Fruit fly (Drosophila melanogaster): ENCODE data around the gene tos.
A peak's percentile ranks its signal among the peaks of the same experiment; 100 is the strongest.

The tos gene

DNA sequence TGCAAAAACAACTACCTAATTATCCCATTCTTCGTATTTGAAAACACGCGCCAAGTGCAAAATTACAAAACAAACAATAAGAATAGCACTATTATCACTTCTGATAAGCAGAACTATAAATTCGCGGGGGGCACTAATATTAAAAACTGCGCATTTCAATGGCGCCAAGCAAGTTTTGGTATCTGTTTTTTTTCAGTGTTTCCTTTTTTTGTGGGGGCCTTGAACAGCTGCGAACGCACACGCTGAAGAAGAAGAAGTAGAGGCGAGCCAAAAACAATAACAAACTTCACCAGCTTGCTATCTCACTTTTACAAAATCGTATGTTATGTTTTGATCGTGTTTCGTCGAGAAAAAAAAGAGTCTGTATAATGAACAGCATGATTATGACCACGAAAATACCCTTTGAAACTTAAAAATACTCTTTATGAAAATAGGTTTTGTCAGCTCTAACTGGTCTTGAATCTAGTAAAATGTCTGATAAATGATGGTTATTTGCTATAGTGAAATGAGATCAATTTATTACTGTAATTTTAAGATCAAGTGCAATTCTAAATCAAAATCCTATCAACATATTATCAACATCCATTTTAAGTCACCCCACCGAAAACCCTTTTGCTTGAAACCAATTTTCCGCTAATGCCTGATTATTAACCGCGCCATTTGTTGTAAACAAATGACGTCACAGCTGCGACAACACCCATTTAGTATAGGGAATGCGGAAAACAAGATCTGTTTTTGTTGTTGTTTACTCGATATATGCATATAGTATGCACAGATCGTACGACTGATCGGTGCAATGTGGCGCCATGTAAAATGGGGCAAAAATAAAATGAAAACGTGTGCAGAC is 12.2 kb upstream of the tos start (continued):
- TF ChIP-seq dimm (GFP tag; IDR thresholded peaks at IDR 0.05) (no peak), Bgb (GFP tag; IDR thresholded peaks at IDR 0.05; ENCODE audit: partially characterized antibody) (no peak), bbx (GFP tag; IDR thresholded peaks at IDR 0.05; ENCODE audit: partially characterized antibody) (no peak), trh (GFP tag; optimal IDR thresholded peaks at IDR 0.05) (no peak), HLH4C (GFP tag; IDR thresholded peaks at IDR 0.05; ENCODE audit: partially characterized antibody) (no peak), Optix (GFP tag; IDR thresholded peaks at IDR 0.05) (peak; percentile 80), bigmax (GFP tag; optimal IDR thresholded peaks at IDR 0.05) (no peak), CG6272 (GFP tag; IDR thresholded peaks at IDR 0.05) (peak; percentile 41; the same call in 1 of the 2 replicates), toy (GFP tag; IDR thresholded peaks at IDR 0.05) (0 out of 2 replicates have a peak, but pooled peaks have one; percentile 5), CG17802 (tag; optimal IDR thresholded peaks at IDR 0.05) (peak; percentile 37), CG8924 (tag; optimal IDR thresholded peaks at IDR 0.05) (peak; percentile 60), Eip74EF (GFP tag; optimal IDR thresholded peaks at IDR 0.05) (peak in 1 of 2 experiments; percentile 94), Sin3A (optimal IDR thresholded peaks at IDR 0.05) (no peak), Atf3 (GFP tag; optimal IDR thresholded peaks at IDR 0.05) (peak; percentile 9), PHDP (tag; optimal IDR thresholded peaks at IDR 0.05) (peak; percentile 50), Lhr (GFP tag; optimal IDR thresholded peaks at IDR 0.05) (no peak), Oaz (GFP tag; IDR thresholded peaks at IDR 0.05) (no peak), CG32772 (GFP tag; IDR thresholded peaks at IDR 0.05) (peak; percentile 53), CG14050 (GFP tag; IDR thresholded peaks at IDR 0.05) (no peak; the same call in 2 of the 3 replicates), CG9797 (GFP tag; optimal IDR thresholded peaks at IDR 0.05) (no peak), Nf-YA (GFP tag; IDR thresholded peaks at IDR 0.05) (peak; percentile 79), HmgZ (tag; optimal IDR thresholded peaks at IDR 0.05) (peak; percentile 53), ci (GFP tag; IDR thresholded peaks at IDR 0.05) (peak; percentile 85), Fer1 (GFP tag; optimal IDR thresholded peaks at IDR 0.05) (peak; percentile 59), CG13296 (GFP tag; optimal IDR thresholded peaks at IDR 0.05) (peak; percentile 72), ro (GFP tag; IDR thresholded peaks at IDR 0.05) (no peak), CG2116 (GFP tag; optimal IDR thresholded peaks at IDR 0.05) (peak; percentile 40), gfzf (GFP tag; optimal IDR thresholded peaks at IDR 0.05) (no peak), Six4 (GFP tag; optimal IDR thresholded peaks at IDR 0.05) (no peak), CG8944 (GFP tag; optimal IDR thresholded peaks at IDR 0.05) (peak; percentile 52), crp (GFP tag; optimal IDR thresholded peaks at IDR 0.05) (peak; percentile 43 to 79), CG11093 (GFP tag; IDR thresholded peaks at IDR 0.05) (0 out of 3 replicates have a peak, but pooled peaks have one; percentile 37), odd (GFP tag; optimal IDR thresholded peaks at IDR 0.05) (peak; percentile 45), dan (GFP tag; IDR thresholded peaks at IDR 0.05) (no peak), CG12104 (GFP tag; optimal IDR thresholded peaks at IDR 0.05) (no peak), CG11695 (GFP tag; IDR thresholded peaks at IDR 0.05) (peak; percentile 36; the same call in 1 of the 3 replicates), Atf-2 (GFP tag; optimal IDR thresholded peaks at IDR 0.05) (no peak), btn (GFP tag; optimal IDR thresholded peaks at IDR 0.05) (peak; percentile 12), so (GFP tag; IDR thresholded peaks at IDR 0.05) (peak; percentile 53), CG10321 (GFP tag; IDR thresholded peaks at IDR 0.05) (peak; percentile 45; the same call in 1 of the 2 replicates), CG6175 (GFP tag; IDR thresholded peaks at IDR 0.05) (no peak), peb (GFP tag; IDR thresholded peaks at IDR 0.05) (no peak), usp (GFP tag; optimal IDR thresholded peaks at IDR 0.05) (no peak), dpn (GFP tag; optimal IDR thresholded peaks at IDR 0.05) (peak; percentile 66 to 74), CG2678 (tag; optimal IDR thresholded peaks at IDR 0.05) (peak; percentile 46), CG30431 (GFP tag; optimal IDR thresholded peaks at IDR 0.05) (no peak), CG8388 (GFP tag; optimal IDR thresholded peaks at IDR 0.05) (no peak), CG16779 (GFP tag; IDR thresholded peaks at IDR 0.05) (peak; percentile 70; the same call in 1 of the 2 replicates)

All from whole organism, embryonic.